Fruit fly (Drosophila melanogaster): ENCODE data around the gene CG6885.

DNA sequence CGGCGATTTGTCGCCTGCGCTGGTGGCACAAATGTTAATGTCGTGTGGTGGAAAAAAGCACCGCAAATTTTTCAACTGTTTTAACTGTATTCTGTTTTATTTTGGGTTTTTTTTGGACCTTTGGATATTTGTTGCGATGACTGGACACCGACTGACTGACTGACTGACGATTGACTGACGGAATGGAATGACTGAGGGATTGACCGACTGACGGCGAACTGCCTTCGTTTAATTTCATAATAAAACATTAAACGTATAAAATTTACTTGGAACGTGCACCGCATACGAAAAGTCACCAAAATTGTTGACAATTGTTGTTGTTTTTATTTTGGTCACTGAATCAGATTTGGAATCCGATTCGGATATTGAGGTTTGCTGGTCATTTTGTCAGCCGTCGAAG, 25.5 kb downstream of the CG6885 start:
- TF ChIP-seq CTCF (optimal IDR thresholded peaks at IDR 0.05) (no peak), CG8478 (optimal IDR thresholded peaks at IDR 0.05) (no peak)
